Worm (Caenorhabditis elegans) whole organism, late embryonic: ENCODE data around the gene best-19.

ENCODE experiments used
- ama-1 ChIP-seq: fragments of 150-350 bp; optimal IDR thresholded peaks from 2 replicates; lab custom pipeline; 2014
- fkh-10 ChIP-seq: fragments of 150-350 bp; optimal IDR thresholded peaks from 2 replicates; lab custom pipeline; 2014; ENCODE audit warnings: missing biosample characterization, missing genetic modification reagents, missing genetic modification characterization
- nfya-1 ChIP-seq: sonication (generic microtip); optimal IDR thresholded peaks from 2 replicates; lab custom pipeline; 2017; ENCODE audit warnings: missing genetic modification characterization, mild to moderate bottlenecking, missing compliant biosample characterization, antibody characterized with exemption, moderate library complexity
- syd-9 ChIP-seq: sonication (generic microtip); optimal IDR thresholded peaks from 2 replicates; lab custom pipeline; 2016; ENCODE audit warnings: mild to moderate bottlenecking, missing genetic modification characterization, moderate library complexity, missing compliant biosample characterization

ce11 chrIV:244843-245242 is 38.6 kb upstream of the best-19 start, which contains the start of gene aass-1:
- TF ChIP-seq nfya-1 (tag; lab: Kevin White, UChicago) (no peak), syd-9 (no peak), fkh-10 (GFP tag; lab: Kevin White, UChicago) (no peak), ama-1 (lab: Kevin White, UChicago) (no peak)
